Fruit fly (Drosophila melanogaster) S2 (cell line): Measurements from ENCODE around the gene CG16989.

Experiments
- CG8478 ChIP-seq: fragments of >200 bp; optimal IDR thresholded peaks from 2 replicates; lab custom pipeline; 2018
- CTCF ChIP-seq, 2 experiments: fragments of >200 bp; optimal IDR thresholded peaks; 2 replicates each; lab custom pipeline; 2018

CG16989 gene

DNA sequence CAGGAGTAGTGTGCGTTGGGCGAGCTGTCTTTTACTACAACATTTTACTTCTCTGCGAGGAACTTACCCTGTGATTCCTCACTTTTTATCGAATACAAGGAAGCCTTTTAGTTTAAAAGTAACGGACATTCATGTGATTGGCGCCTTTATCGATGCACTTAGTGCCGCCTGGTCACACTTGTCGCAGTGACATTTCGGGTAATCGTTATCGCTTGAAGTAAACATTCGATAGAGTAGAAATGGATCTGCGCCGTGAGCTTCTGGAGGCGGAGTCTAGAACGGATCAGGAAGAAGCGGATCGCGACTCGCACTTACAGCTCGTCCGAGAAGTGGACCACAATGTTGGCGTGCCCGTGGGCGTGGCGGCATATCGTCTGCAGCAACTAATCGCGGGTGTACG lies at the start of gene CG16989:
CG16989 (plus strand) TSS at position 225 of the 400 bp plus-strand sequence.
- no peak for TF ChIP-seq CG8478
- TF ChIP-seq CTCF (optimal IDR thresholded peaks at IDR 0.05; lab: Kevin White, UChicago): peak in 1 of 2 experiments; percentile 22

DNA sequence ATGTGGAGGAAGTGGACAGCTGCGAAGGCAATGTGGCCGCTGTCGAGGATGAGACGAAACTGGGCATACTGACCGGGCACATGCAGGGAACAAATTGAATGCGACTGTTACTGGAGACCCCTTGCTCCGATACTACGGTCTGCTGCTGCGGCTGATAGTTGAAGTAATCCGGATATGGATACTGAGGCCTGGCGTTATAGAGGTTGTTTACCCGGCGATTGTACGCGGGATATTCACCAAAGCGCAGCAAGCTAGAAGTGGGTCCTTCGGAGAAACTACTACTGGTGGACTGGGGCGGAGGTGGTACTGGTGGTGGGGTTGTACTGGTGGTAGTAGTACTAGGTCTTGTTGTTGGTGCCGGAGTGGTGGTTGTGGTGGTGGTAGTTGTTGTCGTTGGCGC lies 42.9 kb upstream of the CG16989 start, which contains the start of gene CG5254:
CG5254 (plus strand) TSS at position 301 of the 400 bp plus-strand sequence.
- TF ChIP-seq CTCF (optimal IDR thresholded peaks at IDR 0.05; lab: Kevin White, UChicago) (no peak), CG8478 (no peak)

DNA sequence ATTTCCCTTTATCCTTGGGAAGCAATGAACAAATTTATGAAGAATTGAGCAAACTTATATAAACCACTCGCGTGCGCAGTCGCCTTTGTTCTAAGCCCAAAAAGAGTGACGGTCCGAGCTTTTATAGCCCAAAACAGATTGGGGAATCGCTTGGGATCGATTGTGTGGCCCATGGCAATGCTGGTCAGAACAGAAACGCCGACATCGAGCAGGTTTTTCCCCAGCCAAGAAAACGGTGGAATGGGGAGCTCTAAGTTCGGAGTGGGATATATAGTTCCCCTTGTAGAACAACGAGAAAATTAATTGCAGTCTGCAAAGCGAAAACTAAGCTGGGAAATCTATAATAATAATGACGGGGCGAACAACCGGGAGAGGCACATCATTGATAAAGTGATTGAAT lies 41.7 kb upstream of the CG16989 start, which contains the start of gene CG13362:
CG13362 (minus strand) TSS at position 101 of the 400 bp plus-strand sequence.
- TF ChIP-seq CTCF (optimal IDR thresholded peaks at IDR 0.05; lab: Kevin White, UChicago): no peak
- no peak for TF ChIP-seq CG8478

DNA sequence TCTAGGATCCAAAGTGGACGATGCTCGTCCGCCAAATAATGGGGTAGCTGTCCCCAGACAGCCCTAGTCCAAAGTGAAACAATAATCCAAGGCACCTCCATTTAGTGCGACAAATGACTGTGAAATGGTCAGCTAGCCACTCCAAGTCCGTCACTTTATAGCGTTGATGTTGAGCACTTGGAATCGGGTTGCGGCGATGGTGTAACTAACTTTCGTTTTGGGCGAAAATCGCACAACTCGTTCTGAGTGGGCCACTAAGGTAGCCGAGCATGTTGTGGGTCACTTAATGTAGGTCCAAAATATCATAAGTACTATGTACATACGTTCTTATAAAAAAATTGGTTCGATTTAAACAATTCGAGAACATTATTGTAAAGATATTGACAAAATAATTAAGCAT lies 39.4 kb upstream of the CG16989 start, which contains the start of gene CG13361:
CG13361 (minus strand) TSS at position 101 of the 400 bp plus-strand sequence.
- TF ChIP-seq CTCF (optimal IDR thresholded peaks at IDR 0.05; lab: Kevin White, UChicago) (no peak), CG8478 (no peak)

DNA sequence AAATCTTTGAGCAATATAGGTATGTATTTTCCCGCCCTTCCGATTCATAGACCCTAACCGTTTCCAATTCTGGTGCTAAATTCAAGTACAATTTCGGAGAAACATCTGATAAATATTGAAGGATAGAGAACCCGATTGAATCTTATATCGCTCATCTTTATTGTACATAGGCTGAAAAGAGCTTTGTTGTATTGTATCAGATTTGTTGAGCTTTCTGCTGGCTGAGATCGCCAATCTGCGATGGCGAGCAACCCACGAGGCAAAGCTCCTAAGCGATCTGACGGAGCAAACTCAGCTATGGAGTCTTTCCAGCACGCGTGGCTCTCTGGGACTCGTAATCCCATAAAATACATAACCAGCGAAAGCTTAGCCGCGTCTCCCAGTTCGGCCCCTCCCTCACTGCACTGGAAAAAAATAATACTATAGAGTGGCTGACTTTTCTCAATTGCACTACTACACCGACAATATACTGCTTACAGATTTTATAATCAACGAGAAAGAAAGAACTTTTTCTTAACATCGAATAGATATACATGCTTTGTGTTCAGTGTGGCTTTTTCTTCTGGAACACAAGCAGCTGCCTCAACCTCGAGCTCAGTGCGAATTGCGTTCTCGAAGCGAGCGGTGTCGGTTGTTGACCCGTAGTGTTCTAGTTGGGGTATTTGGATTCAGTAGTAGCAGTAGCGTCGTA lies 37.2 kb upstream of the CG16989 start:
- no peak for TF ChIP-seq CTCF (optimal IDR thresholded peaks at IDR 0.05; lab: Kevin White, UChicago)
- no peak for TF ChIP-seq CG8478

DNA sequence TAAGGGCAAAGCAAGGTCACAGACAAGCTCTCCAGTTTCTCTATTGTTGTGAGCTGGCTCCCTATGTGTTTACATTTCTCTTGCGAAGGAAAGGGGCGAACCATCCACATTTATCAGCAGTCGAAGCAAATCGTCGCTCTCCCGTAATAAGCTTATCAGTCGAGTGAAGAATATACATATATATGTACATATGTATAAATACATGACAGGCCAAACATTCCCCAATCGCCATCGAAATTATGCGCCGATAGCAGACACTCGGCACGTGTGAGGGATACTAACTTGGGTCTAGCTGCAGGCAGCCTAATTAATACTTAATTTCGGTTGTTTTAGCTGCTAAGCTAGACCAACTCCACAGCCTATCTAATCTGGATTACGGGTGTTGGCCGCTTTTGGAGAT lies 36.1 kb upstream of the CG16989 start:
- TF ChIP-seq CG8478 (no peak), CTCF (optimal IDR thresholded peaks at IDR 0.05; lab: Kevin White, UChicago) (no peak)

DNA sequence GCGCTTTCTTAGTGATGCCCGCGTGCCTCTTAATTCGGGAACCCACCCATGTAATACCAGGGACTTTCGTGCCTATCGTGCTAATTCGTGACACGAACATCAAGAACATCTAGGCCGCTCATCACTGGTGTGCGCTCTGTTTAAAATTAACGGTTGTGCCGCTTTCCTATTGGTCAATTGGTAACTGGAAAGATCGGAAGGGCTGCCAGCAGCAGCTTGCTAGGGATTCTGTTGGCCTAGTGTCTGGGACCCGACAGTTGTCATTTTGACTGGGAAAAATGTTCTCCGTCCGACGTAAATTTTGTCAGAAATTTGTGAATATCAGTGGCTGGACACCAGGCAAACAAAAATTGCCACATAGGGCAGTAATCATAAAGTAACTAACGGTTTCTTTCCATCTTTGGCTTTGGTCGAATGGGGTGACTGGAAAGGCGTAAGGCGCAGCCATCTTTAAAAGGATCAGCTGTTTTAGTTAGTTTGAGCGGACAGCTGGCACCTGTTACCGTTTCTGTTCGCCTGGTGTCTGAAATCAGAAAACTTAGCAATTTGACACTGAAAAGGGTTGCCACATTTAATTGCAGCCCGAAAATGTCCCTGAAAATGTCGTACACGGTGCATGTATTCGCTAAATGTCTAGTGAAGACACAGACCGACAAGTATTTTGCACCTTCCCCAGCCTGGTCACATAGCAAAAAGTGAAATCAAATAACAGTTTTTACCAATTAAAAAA lies 33.9 kb upstream of the CG16989 start, which contains the start of gene CG5273:
CG5273 (plus strand) TSS at position 703 of the 730 bp plus-strand sequence.
- no peak for TF ChIP-seq CG8478
- peak; percentile 60 to 68 for TF ChIP-seq CTCF (optimal IDR thresholded peaks at IDR 0.05; lab: Kevin White, UChicago)

DNA sequence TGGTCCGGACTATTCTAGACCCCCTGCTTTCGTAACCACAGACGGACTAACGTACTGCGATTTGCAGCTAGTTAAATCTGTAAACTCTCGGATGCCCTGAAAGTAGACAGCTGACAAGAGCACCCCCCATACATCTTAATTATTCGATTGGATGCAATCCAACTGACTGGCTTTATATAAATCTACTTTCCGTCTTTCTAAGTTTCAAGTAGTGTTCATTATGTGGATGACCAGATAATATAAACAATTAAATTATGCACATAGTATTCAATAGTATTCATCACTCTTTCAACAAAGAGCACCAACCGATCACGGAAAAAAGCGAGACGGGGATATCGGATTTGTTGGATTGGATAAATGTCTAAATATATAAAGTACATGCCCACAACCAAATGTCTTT lies 30.9 kb upstream of the CG16989 start:
- TF ChIP-seq CTCF (optimal IDR thresholded peaks at IDR 0.05; lab: Kevin White, UChicago) (no peak), CG8478 (no peak)

DNA sequence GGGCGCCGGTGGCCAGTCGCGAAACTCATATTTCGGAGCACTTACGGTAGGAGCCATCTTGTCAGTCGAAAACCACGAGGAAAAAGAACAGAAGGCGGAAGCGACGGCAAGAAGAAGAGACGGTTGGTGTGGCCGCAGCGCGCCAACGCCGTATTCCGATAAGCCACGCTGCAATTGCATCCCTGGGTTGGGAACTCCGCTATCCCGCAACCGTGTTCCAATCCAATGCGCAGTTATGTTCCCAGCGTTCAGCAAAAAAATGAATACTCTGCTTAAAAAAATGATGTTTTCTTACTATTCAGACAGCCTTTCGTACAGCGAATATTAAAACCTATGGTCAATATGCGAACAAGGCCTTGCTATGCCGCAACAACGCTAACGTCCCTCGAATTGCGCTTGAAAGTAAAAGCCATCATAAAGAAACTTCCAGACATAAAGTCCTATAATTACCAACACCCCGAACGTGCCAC lies 27.9 kb upstream of the CG16989 start, which contains the start of gene RpL22:
RpL22 (minus strand) TSS at position 92 of the 470 bp plus-strand sequence.
- TF ChIP-seq CTCF (optimal IDR thresholded peaks at IDR 0.05; lab: Kevin White, UChicago): peak; percentile 66 to 69
- TF ChIP-seq CG8478: no peak

DNA sequence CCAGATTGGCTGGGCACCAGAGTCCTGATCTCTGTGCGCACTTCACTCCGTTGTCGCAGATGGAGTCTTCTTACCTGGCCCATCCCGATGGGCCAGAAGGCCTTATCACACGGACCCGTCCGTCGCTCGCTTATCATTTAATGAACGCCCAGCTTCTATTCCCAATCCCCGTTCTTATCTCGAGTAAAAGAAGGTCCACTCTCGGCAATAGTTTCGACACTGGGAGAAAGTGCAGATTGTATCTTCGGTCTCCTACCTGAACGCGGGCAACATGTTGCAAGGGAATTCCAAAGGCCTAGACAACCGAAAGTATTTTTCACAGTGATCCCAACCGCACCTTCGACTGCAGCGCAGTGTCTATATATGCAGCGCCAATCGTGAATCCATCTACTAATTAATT lies 26.9 kb upstream of the CG16989 start:
- no peak for TF ChIP-seq CG8478
- TF ChIP-seq CTCF (optimal IDR thresholded peaks at IDR 0.05; lab: Kevin White, UChicago): no peak

DNA sequence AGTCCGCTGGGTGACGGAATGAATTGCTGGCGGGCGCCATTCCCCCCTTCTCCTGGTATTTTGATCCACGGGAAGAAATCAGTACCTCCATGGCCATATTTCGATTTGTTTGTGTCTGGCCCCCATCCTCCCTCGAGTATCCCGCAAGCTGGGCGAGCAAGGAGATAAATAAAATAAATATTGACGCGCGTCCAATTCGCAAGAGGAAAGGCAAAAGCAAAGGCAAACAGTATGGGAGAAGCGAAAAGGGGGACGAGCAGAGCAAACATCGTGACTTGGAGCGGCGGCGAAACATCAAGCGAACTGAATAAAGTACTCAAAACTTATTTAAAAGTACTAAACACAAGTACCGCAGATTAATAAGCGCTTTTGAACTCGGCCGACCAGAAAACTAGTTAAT lies 25.0 kb upstream of the CG16989 start:
- TF ChIP-seq CG8478: no peak
- no peak for TF ChIP-seq CTCF (optimal IDR thresholded peaks at IDR 0.05; lab: Kevin White, UChicago)

DNA sequence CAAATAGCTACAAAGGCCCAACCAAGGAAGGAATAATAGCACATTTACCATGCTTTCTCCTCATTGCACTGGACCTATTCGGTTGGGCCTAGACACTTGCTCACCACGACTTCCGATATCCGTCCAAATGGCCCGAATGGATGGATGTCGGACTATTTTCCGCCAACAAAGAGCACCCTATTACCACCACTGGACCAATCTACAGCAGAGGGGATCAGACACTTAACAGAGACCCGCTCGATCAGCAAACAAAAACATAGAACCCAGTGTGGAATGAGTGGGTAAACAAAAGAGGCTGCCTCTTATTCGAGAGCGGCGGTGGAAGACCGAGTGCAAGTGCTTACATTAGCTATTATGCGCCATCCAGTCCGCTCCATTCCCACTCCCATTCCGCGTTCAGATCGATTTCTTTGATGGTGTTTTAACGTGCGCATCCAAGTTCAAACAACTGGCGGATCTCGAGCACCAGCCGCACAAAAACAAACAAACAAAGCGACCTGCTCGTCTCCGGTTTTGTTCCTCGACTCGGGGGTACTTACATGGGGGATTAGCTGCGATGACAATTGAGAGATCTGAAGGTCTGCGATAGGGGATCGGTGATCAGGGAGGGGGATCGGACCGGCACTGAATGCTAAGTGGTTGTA lies 24.3 kb upstream of the CG16989 start:
- TF ChIP-seq CG8478: no peak
- no peak for TF ChIP-seq CTCF (optimal IDR thresholded peaks at IDR 0.05; lab: Kevin White, UChicago)

DNA sequence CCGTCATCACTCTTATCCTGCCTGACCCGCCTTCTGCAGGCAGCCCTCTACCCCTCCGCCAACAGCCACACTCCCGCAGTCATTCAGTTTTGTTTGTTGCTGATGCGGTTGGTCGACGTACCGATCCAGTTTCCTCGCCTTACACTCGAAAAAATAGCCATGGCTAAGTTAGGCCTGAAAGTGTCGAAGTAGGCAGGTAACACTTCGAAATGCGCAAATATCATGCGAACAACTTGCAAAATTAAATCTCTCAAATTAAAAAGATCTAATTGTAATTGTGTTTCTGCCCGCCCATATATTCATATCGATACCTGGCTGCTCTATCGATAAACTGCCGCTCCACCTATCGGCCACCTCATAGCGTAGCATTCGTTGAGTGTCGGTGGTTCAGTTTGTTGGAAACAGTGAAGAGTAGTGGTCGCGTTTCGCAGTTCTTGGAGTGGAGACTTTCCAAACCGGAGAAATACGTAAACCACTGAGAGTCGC lies 23.3 kb upstream of the CG16989 start, which contains the start of gene fz3:
fz3 (plus strand) TSS at position 307 of the 486 bp plus-strand sequence.
- TF ChIP-seq CTCF (optimal IDR thresholded peaks at IDR 0.05; lab: Kevin White, UChicago) (peak; percentile 75), CG8478 (no peak)

DNA sequence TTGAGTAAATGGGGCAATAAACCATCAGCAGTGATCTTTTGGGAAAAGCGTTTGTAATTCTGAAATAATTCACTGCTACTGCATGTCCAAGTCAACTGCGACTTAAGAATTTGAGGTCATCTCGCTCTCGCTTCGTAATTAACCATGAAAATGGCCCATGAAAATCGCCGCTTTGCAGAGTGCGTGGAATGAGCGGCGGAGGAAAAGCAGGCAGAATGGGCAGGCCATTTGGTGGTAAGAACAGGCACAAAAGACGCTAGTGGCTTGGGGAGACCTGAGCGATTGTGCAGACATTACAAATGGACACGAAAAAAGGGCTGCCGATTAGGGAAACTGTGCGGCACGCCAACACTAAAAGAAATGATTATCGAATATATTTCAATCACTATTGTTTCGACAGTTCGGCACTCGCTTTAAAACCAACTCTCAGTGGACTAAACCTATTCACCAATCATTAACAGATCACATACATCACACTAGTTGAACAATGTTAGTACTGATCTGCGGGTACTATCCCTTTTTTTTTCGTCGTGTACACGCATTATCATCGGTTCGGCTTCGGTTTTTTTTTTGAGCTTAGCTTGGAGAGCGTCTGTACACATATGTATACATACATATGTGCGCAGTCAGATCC lies 21.4 kb upstream of the CG16989 start:
- TF ChIP-seq CTCF (optimal IDR thresholded peaks at IDR 0.05; lab: Kevin White, UChicago): no peak
- no peak for TF ChIP-seq CG8478
